Fruit fly (Drosophila melanogaster) whole organism, prepupa: ENCODE data around the gene CG45490.

Experiments used
- Blimp-1 ChIP-seq: fragments of 200-800 bp; sonication (Bioruptor generic); optimal IDR thresholded peaks from 3 replicates; lab custom pipeline; 2017; ENCODE audit warnings: missing biosample characterization, missing genetic modification characterization, mild to moderate bottlenecking, moderate library complexity, missing genetic modification reagents
- CG10631 ChIP-seq: fragments of 200-800 bp; sonication (Bioruptor generic); optimal IDR thresholded peaks from 2 replicates; lab custom pipeline; 2016; ENCODE audit warnings: missing biosample characterization, missing genetic modification characterization
- CG10669 ChIP-seq: fragments of 200-800 bp; sonication (Bioruptor generic); optimal IDR thresholded peaks from 3 replicates; lab custom pipeline; 2018; ENCODE audit warnings: missing biosample characterization, mild to moderate bottlenecking, missing genetic modification characterization, moderate library complexity
- CG11294 ChIP-seq: fragments of 200-800 bp; sonication (Bioruptor generic); IDR thresholded peaks from 2 replicates; pipeline ENCODE4 v1.3.6; 2022; ENCODE audit warnings: missing biosample characterization, missing genetic modification characterization
- CG11762 ChIP-seq: fragments of 200-800 bp; sonication (Bioruptor generic); optimal IDR thresholded peaks from 3 replicates; lab custom pipeline; 2016; ENCODE audit warnings: missing biosample characterization, missing genetic modification characterization; ENCODE audit not compliant: insufficient read depth
- CG15336 ChIP-seq: fragments of 200-800 bp; sonication (Bioruptor generic); IDR thresholded peaks from 2 replicates; pipeline ENCODE4 v1.3.6; 2022; ENCODE audit warnings: missing biosample characterization, missing genetic modification characterization
- CG1621 ChIP-seq: fragments of 200-800 bp; sonication (Bioruptor generic); optimal IDR thresholded peaks from 3 replicates; lab custom pipeline; 2018; ENCODE audit warnings: missing biosample characterization, mild to moderate bottlenecking, missing genetic modification characterization
- CG16779 ChIP-seq: fragments of 200-800 bp; sonication (Bioruptor generic); optimal IDR thresholded peaks from 3 replicates; lab custom pipeline; 2017; ENCODE audit warnings: missing biosample characterization, mild to moderate bottlenecking, missing genetic modification characterization
- CG3032 ChIP-seq: fragments of 200-800 bp; optimal IDR thresholded peaks from 2 replicates; lab custom pipeline; 2019; ENCODE audit warnings: missing biosample characterization, mild to moderate bottlenecking, missing genetic modification characterization, moderate library complexity
- CG31627 ChIP-seq: fragments of 200-800 bp; sonication (Bioruptor generic); optimal IDR thresholded peaks from 3 replicates; lab custom pipeline; 2016; ENCODE audit warnings: missing biosample characterization, missing genetic modification characterization
- CG32006 ChIP-seq: fragments of 200-800 bp; sonication (Bioruptor generic); optimal IDR thresholded peaks from 3 replicates; lab custom pipeline; 2017; ENCODE audit warnings: missing biosample characterization, mild to moderate bottlenecking, missing genetic modification characterization
- CG4318 ChIP-seq: fragments of 200-800 bp; sonication (Bioruptor generic); optimal IDR thresholded peaks from 3 replicates; lab custom pipeline; 2017; ENCODE audit warnings: missing biosample characterization, mild to moderate bottlenecking, missing genetic modification characterization
- CG6163 ChIP-seq: fragments of 200-800 bp; sonication (Bioruptor generic); IDR thresholded peaks from 3 replicates; pipeline ENCODE4 v1.3.6; 2022; ENCODE audit warnings: missing biosample characterization, missing genetic modification characterization
- CG6276 ChIP-seq: fragments of 200-800 bp; sonication (Bioruptor generic); optimal IDR thresholded peaks from 2 replicates; lab custom pipeline; 2017; ENCODE audit warnings: missing biosample characterization, mild to moderate bottlenecking, missing genetic modification characterization
- CG6792 ChIP-seq: fragments of 200-800 bp; sonication (Bioruptor generic); optimal IDR thresholded peaks from 3 replicates; lab custom pipeline; 2016; ENCODE audit warnings: missing biosample characterization, missing genetic modification characterization
- CG6808 ChIP-seq: fragments of 200-800 bp; sonication (Bioruptor generic); optimal IDR thresholded peaks from 3 replicates; lab custom pipeline; 2017; ENCODE audit warnings: missing biosample characterization, missing genetic modification characterization, mild to moderate bottlenecking, moderate library complexity, missing genetic modification reagents
- CG6854 ChIP-seq: fragments of 200-800 bp; sonication (Bioruptor generic); optimal IDR thresholded peaks from 2 replicates; lab custom pipeline; 2017; ENCODE audit warnings: missing biosample characterization, mild to moderate bottlenecking, missing genetic modification characterization
- CG8119 ChIP-seq: fragments of 200-800 bp; sonication (Bioruptor generic); IDR thresholded peaks from 3 replicates; pipeline ENCODE4 v1.3.6; 2022; ENCODE audit warnings: missing biosample characterization, missing genetic modification characterization
- CG8319 ChIP-seq: fragments of 200-800 bp; sonication (Bioruptor generic); optimal IDR thresholded peaks from 3 replicates; lab custom pipeline; 2016; ENCODE audit warnings: missing biosample characterization, missing genetic modification characterization
- CG8632 ChIP-seq: fragments of 200-800 bp; sonication (Bioruptor generic); optimal IDR thresholded peaks from 3 replicates; lab custom pipeline; 2016; ENCODE audit warnings: missing biosample characterization, missing genetic modification characterization
- CG9139 ChIP-seq: fragments of 200-800 bp; sonication (Bioruptor generic); optimal IDR thresholded peaks from 3 replicates; lab custom pipeline; 2017; ENCODE audit warnings: missing biosample characterization, mild to moderate bottlenecking, missing genetic modification characterization
- Eip78C ChIP-seq: fragments of 200-800 bp; sonication (Bioruptor generic); peaks from one replicate; lab custom pipeline; 2016; ENCODE audit warnings: missing biosample characterization, missing genetic modification characterization
- Eip93F ChIP-seq: fragments of 200-800 bp; sonication (Bioruptor generic); optimal IDR thresholded peaks from 2 replicates; lab custom pipeline; 2016; ENCODE audit warnings: missing biosample characterization, mild to moderate bottlenecking, missing genetic modification characterization
- Ets21C ChIP-seq: fragments of 200-800 bp; sonication (Bioruptor generic); optimal IDR thresholded peaks from 3 replicates; lab custom pipeline; 2016; ENCODE audit warnings: missing biosample characterization, missing genetic modification characterization
- Ets96B ChIP-seq: fragments of 200-800 bp; optimal IDR thresholded peaks from 2 replicates; lab custom pipeline; 2019; ENCODE audit warnings: missing biosample characterization, mild to moderate bottlenecking, missing genetic modification characterization, moderate library complexity
- Gug ChIP-seq: fragments of 200-800 bp; sonication (Bioruptor generic); IDR thresholded peaks from 2 replicates; pipeline ENCODE4 v1.3.6; 2022; ENCODE audit warnings: missing biosample characterization, missing genetic modification characterization
- Met ChIP-seq: fragments of 200-800 bp; sonication (Bioruptor generic); optimal IDR thresholded peaks from 3 replicates; lab custom pipeline; 2016; ENCODE audit warnings: missing biosample characterization, missing genetic modification characterization
- OdsH ChIP-seq: fragments of 200-800 bp; sonication (Bioruptor generic); optimal IDR thresholded peaks from 3 replicates; lab custom pipeline; 2016; ENCODE audit warnings: missing biosample characterization, missing genetic modification characterization
- Sox14 ChIP-seq: fragments of 200-800 bp; sonication (Bioruptor generic); optimal IDR thresholded peaks from 3 replicates; lab custom pipeline; 2016; ENCODE audit warnings: missing biosample characterization, missing genetic modification characterization
- Sox15 ChIP-seq: fragments of 200-800 bp; sonication (Bioruptor generic); optimal IDR thresholded peaks from 3 replicates; lab custom pipeline; 2016; ENCODE audit warnings: missing biosample characterization, missing genetic modification characterization
- cyc ChIP-seq: fragments of 200-800 bp; sonication (Bioruptor generic); optimal IDR thresholded peaks from 3 replicates; lab custom pipeline; 2016; ENCODE audit warnings: missing biosample characterization, missing genetic modification characterization
- dac ChIP-seq: fragments of 200-800 bp; sonication (Bioruptor generic); optimal IDR thresholded peaks from 2 replicates; lab custom pipeline; 2017; ENCODE audit warnings: missing biosample characterization, mild to moderate bottlenecking, missing genetic modification characterization
- fd59A ChIP-seq: fragments of 200-800 bp; sonication (Bioruptor generic); optimal IDR thresholded peaks from 2 replicates; lab custom pipeline; 2017; ENCODE audit warnings: missing biosample characterization, mild to moderate bottlenecking, missing genetic modification characterization, missing genetic modification reagents
- fd85E ChIP-seq: fragments of 200-800 bp; sonication (Bioruptor generic); optimal IDR thresholded peaks from 3 replicates; lab custom pipeline; 2016; ENCODE audit warnings: missing biosample characterization, missing genetic modification characterization
- fkh ChIP-seq: fragments of 200-800 bp; sonication (Bioruptor generic); optimal IDR thresholded peaks from 3 replicates; lab custom pipeline; 2017; ENCODE audit warnings: missing biosample characterization, mild to moderate bottlenecking, missing genetic modification characterization, moderate library complexity
- lz ChIP-seq: fragments of 200-800 bp; sonication (Bioruptor generic); optimal IDR thresholded peaks from 3 replicates; lab custom pipeline; 2016; ENCODE audit warnings: missing biosample characterization, missing genetic modification characterization
- pdm3 ChIP-seq: fragments of 200-800 bp; sonication (Bioruptor generic); optimal IDR thresholded peaks from 3 replicates; lab custom pipeline; 2016; ENCODE audit warnings: missing biosample characterization, missing genetic modification characterization
- salr ChIP-seq, 2 experiments: fragments of 200-800 bp; sonication (Bioruptor generic); optimal IDR thresholded peaks; 3 replicates each; lab custom pipeline; 2016 to 2018; ENCODE audit warnings: missing biosample characterization in 2 of 2, missing genetic modification characterization in 2 of 2, mild to moderate bottlenecking in 1 of 2
- spab ChIP-seq: fragments of 200-800 bp; sonication (Bioruptor generic); optimal IDR thresholded peaks from 2 replicates; lab custom pipeline; 2017; ENCODE audit warnings: missing biosample characterization, mild to moderate bottlenecking, missing genetic modification characterization, missing genetic modification reagents
- ss ChIP-seq, 2 experiments: fragments of 200-800 bp; sonication (Bioruptor generic); optimal IDR thresholded peaks; 2 replicates in 1 of 2; 3 replicates in 1 of 2; lab custom pipeline; 2017 to 2018; ENCODE audit warnings: mild to moderate bottlenecking in 2 of 2, missing biosample characterization in 2 of 2, missing genetic modification characterization in 2 of 2, moderate library complexity in 1 of 2
- topi ChIP-seq: fragments of 200-800 bp; sonication (Bioruptor generic); optimal IDR thresholded peaks from 3 replicates; lab custom pipeline; 2016; ENCODE audit warnings: missing biosample characterization, missing genetic modification characterization

Gene CG45490

dm6 chrX:19897328-19897990, 36.6 kb downstream of the CG45490 start (continued):
- TF ChIP-seq CG11294 (GFP tag; lab: Robert Waterston, UW), result no peak
- TF ChIP-seq CG32006 (GFP tag; lab: Kevin White, UChicago), result peak; percentile 4
- TF ChIP-seq CG16779 (tag; lab: Kevin White, UChicago), result no peak
- no peak for TF ChIP-seq OdsH (GFP tag; lab: Kevin White, UChicago)
- no peak for TF ChIP-seq CG6163
- no peak for TF ChIP-seq CG6792
- TF ChIP-seq CG8119 (GFP tag; lab: Robert Waterston, UW), result no peak
- TF ChIP-seq topi (GFP tag; lab: Kevin White, UChicago), result no peak
- TF ChIP-seq ss (GFP tag; optimal IDR thresholded peaks at IDR 0.05; lab: Kevin White, UChicago), result peak in 1 of 2 experiments; percentile 7
- no peak for TF ChIP-seq fkh (GFP tag; lab: Kevin White, UChicago)
- TF ChIP-seq fd85E (GFP tag; lab: Kevin White, UChicago), result no peak
- no peak for TF ChIP-seq Ets21C (GFP tag; lab: Kevin White, UChicago)
- no peak for TF ChIP-seq pdm3 (GFP tag; lab: Kevin White, UChicago)
- TF ChIP-seq CG6276, result no peak
- peak; percentile 50 for TF ChIP-seq Eip78C (GFP tag; lab: Kevin White, UChicago)
- no peak for TF ChIP-seq Blimp-1
- no peak for TF ChIP-seq CG6854 (GFP tag; lab: Kevin White, UChicago)
- TF ChIP-seq Eip93F, result no peak

- no peak for TF ChIP-seq CG31627 (GFP tag; lab: Kevin White, UChicago)
- TF ChIP-seq Eip78C (GFP tag; lab: Kevin White, UChicago), result peak; percentile 41
Measured at dm6 chrX:19892070-19892469, 42.0 kb downstream of the CG45490 start.

DNA sequence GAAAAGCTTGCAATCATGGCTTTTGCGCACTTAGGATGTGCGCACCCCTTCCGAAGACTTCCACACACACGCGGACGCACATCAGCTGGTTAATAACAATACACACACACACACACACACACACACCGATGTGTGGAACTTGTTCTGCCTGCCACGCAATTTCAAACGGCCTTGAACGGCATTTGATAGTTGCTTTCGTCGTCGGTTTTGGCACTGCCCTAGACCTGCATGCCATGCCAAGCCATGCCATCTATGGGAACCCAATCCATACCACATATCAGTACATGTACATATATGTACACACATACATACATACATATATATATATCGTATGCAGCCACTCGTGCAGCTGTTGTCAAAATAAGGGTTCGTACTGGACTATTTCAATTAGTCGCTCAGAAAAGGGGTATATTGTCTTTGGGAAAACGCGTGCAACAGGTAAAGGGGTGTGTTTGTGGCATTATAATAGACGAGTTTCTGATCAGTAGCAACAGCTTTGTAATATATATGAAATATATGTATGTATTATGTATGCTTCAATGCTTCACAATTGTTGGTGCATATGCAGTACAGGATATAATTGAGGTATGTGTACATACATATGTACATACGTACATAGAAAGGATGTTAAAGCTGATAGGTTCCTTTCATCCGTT, 44.0 kb downstream of the CG45490 start, which contains the start of gene amn:
amn (minus strand) TSS at position 51 of the 656 bp plus-strand sequence.
- no peak for TF ChIP-seq CG8319 (GFP tag; lab: Kevin White, UChicago)
- TF ChIP-seq, all 60 proteins: peak for 0

DNA sequence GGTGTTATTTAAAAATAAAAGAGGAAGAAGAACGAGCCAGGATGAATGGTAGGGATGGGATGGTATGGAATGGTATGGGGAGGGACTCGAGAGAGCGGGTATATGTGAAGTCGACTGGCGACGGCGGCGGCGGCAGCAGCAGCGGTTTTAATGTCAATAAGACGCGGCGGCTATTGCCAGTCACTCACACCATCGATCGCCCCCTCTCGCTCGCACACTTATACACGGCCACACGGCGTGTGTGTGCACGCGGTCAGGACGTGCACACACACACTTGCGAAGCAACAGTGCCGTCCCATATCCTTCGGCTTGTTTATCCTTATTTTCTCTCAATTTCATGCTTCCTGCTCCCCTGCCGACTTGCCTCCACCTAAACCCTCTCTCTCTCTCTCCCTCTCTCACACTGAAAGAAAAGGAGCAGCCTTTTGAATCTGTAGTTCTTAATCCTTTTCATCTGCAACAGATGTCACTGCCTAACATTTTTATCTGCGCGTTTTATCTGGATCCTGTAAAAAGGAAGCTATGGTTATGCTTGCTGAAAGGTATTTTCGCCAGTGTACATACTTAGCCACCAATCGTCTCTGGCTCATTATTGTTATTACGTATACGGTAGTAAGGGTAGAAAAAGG, 44.9 kb downstream of the CG45490 start:
- TF ChIP-seq CG11762 (GFP tag; lab: Kevin White, UChicago) (peak; percentile 43), lz (GFP tag; lab: Kevin White, UChicago) (peak; percentile 81), fd85E (GFP tag; lab: Kevin White, UChicago) (no peak), CG10631 (peak; percentile 76), CG6808 (GFP tag; lab: Kevin White, UChicago) (peak; percentile 50), fd59A (GFP tag; lab: Kevin White, UChicago) (peak; percentile 62), CG8632 (GFP tag; lab: Kevin White, UChicago) (peak; percentile 76), salr (GFP tag; optimal IDR thresholded peaks at IDR 0.05; lab: Kevin White, UChicago) (peak in 1 of 2 experiments; percentile 76), Met (peak; percentile 80), Sox14 (GFP tag; lab: Kevin White, UChicago) (peak; percentile 75), dac (GFP tag; lab: Kevin White, UChicago) (peak; percentile 32), CG10669 (GFP tag; lab: Kevin White, UChicago) (peak; percentile 78), CG6854 (GFP tag; lab: Kevin White, UChicago) (peak; percentile 1), topi (GFP tag; lab: Kevin White, UChicago) (peak; percentile 79), fkh (GFP tag; lab: Kevin White, UChicago) (peak; percentile 30), cyc (peak; percentile 85), CG4318 (GFP tag; lab: Kevin White, UChicago) (peak; percentile 46), CG1621 (tag; lab: Kevin White, UChicago) (peak; percentile 72), CG3032 (peak; percentile 64), CG6276 (no peak), CG9139 (peak; percentile 28), CG15336 (GFP tag; lab: Robert Waterston, UW) (peak; percentile 37; the same call in 1 of the 2 replicates), spab (peak; percentile 50), Ets96B (tag; lab: Kevin White, UChicago) (peak; percentile 67), Sox15 (peak; percentile 61), CG6163 (peak; percentile 82), Gug (GFP tag; lab: Robert Waterston, UW) (no peak), CG31627 (GFP tag; lab: Kevin White, UChicago) (peak; percentile 82), CG32006 (GFP tag; lab: Kevin White, UChicago) (peak; percentile 66)
